Fruit fly (Drosophila melanogaster) whole organism, embryonic: Measurements from ENCODE around the gene PIG-Wb.

ENCODE experiments used
- Aef1 ChIP-seq: fragments of 200-800 bp; sonication (Bioruptor generic); IDR thresholded peaks from 3 replicates; pipeline ENCODE4 v1.3.6; 2022; ENCODE audit warnings: missing biosample characterization, missing genetic modification characterization
- Bdp1 ChIP-seq: fragments of 200-800 bp; sonication (Bioruptor generic); optimal IDR thresholded peaks from 3 replicates; lab custom pipeline; 2016; ENCODE audit warnings: missing biosample characterization, missing genetic modification characterization
- Blimp-1 ChIP-seq: fragments of 200-800 bp; sonication (Bioruptor generic); optimal IDR thresholded peaks from 3 replicates; lab custom pipeline; 2018; ENCODE audit warnings: missing biosample characterization, missing genetic modification characterization, mild to moderate bottlenecking, moderate library complexity, missing genetic modification reagents
- C15 ChIP-seq: fragments of 200-800 bp; sonication (Bioruptor generic); IDR thresholded peaks from 3 replicates; pipeline ENCODE4 v1.3.6; 2022; ENCODE audit warnings: missing biosample characterization, missing genetic modification characterization
- CG10321 ChIP-seq: fragments of 200-800 bp; sonication (Bioruptor generic); IDR thresholded peaks from 2 replicates; pipeline ENCODE4 v1.3.6; 2022; ENCODE audit warnings: missing biosample characterization, missing genetic modification characterization
- CG10543 ChIP-seq: fragments of 200-800 bp; sonication (Bioruptor generic); optimal IDR thresholded peaks from 3 replicates; lab custom pipeline; 2017; ENCODE audit warnings: missing biosample characterization, mild to moderate bottlenecking, missing genetic modification characterization, moderate library complexity
- CG11696 ChIP-seq: fragments of 200-800 bp; sonication (Bioruptor generic); IDR thresholded peaks from 2 replicates; pipeline ENCODE4 v1.3.6; 2022; ENCODE audit warnings: missing biosample characterization, missing genetic modification characterization
- CG12236 ChIP-seq: fragments of 200-800 bp; sonication (Bioruptor generic); optimal IDR thresholded peaks from 2 replicates; lab custom pipeline; 2016; ENCODE audit warnings: missing biosample characterization, missing genetic modification characterization
- CG14667 ChIP-seq: fragments of 200-800 bp; sonication (Bioruptor generic); IDR thresholded peaks from 2 replicates; pipeline ENCODE4 v1.3.6; 2022; ENCODE audit warnings: missing biosample characterization, missing genetic modification characterization
- CG15601 ChIP-seq: fragments of 200-800 bp; sonication (Bioruptor generic); optimal IDR thresholded peaks from 3 replicates; lab custom pipeline; 2019; ENCODE audit warnings: missing biosample characterization, mild to moderate bottlenecking, missing genetic modification characterization, moderate library complexity
- CG16863 ChIP-seq: fragments of 200-800 bp; sonication (Bioruptor generic); optimal IDR thresholded peaks from 3 replicates; lab custom pipeline; 2016; ENCODE audit warnings: missing biosample characterization, missing genetic modification characterization
- CG17359 ChIP-seq: fragments of 200-800 bp; sonication (Bioruptor generic); optimal IDR thresholded peaks from 3 replicates; lab custom pipeline; 2018; ENCODE audit warnings: missing biosample characterization, mild to moderate bottlenecking, missing genetic modification characterization, moderate library complexity
- CG17829 ChIP-seq: fragments of 200-800 bp; optimal IDR thresholded peaks from 2 replicates; lab custom pipeline; 2019; ENCODE audit warnings: missing biosample characterization, mild to moderate bottlenecking, missing genetic modification characterization, moderate library complexity
- CG17912 ChIP-seq: fragments of 200-800 bp; sonication (Bioruptor generic); optimal IDR thresholded peaks from 2 replicates; lab custom pipeline; 2018; ENCODE audit warnings: missing biosample characterization, mild to moderate bottlenecking, missing genetic modification characterization
- CG2889 ChIP-seq: fragments of 200-800 bp; sonication (Bioruptor generic); IDR thresholded peaks from 3 replicates; pipeline ENCODE4 v1.3.6; 2022; ENCODE audit warnings: missing biosample characterization, missing genetic modification characterization
- CG3065 ChIP-seq: fragments of 200-800 bp; sonication (Bioruptor generic); optimal IDR thresholded peaks from 2 replicates; lab custom pipeline; 2016; ENCODE audit warnings: missing biosample characterization, missing genetic modification characterization
- CG31224 ChIP-seq: fragments of 200-800 bp; sonication (Bioruptor generic); IDR thresholded peaks from 2 replicates; pipeline ENCODE4 v1.3.6; 2022; ENCODE audit warnings: missing biosample characterization, missing genetic modification characterization
- CG4328 ChIP-seq: fragments of 200-800 bp; sonication (Bioruptor generic); optimal IDR thresholded peaks from 3 replicates; lab custom pipeline; 2017; ENCODE audit warnings: missing biosample characterization, missing genetic modification reagents, missing genetic modification characterization
- CG6175 ChIP-seq: fragments of 200-800 bp; sonication (Bioruptor generic); IDR thresholded peaks from 3 replicates; pipeline ENCODE4 v1.3.6; 2022; ENCODE audit warnings: missing biosample characterization, missing genetic modification characterization
- CG6254 ChIP-seq: fragments of 200-800 bp; sonication (Bioruptor generic); optimal IDR thresholded peaks from 3 replicates; lab custom pipeline; 2017; ENCODE audit warnings: mild to moderate bottlenecking, missing biosample characterization, missing genetic modification reagents, missing genetic modification characterization
- CG6272 ChIP-seq: fragments of 200-800 bp; sonication (Bioruptor generic); IDR thresholded peaks from 2 replicates; pipeline ENCODE4 v1.3.6; 2022; ENCODE audit warnings: missing biosample characterization, missing genetic modification characterization
- CG6689 ChIP-seq: fragments of 200-800 bp; sonication (Bioruptor generic); IDR thresholded peaks from 2 replicates; pipeline ENCODE4 v1.3.6; 2022; ENCODE audit warnings: missing biosample characterization, missing genetic modification characterization
- CG6791 ChIP-seq: fragments of 200-800 bp; sonication (Bioruptor generic); IDR thresholded peaks from 3 replicates; pipeline ENCODE4 v1.3.6; 2022; ENCODE audit warnings: missing biosample characterization, missing genetic modification characterization; ENCODE audit not compliant: partially characterized antibody
- CG7372 ChIP-seq: fragments of 200-800 bp; sonication (Bioruptor generic); IDR thresholded peaks from 2 replicates; pipeline ENCODE4 v1.3.6; 2022; ENCODE audit warnings: missing biosample characterization, missing genetic modification characterization
- CG7963 ChIP-seq: fragments of 200-800 bp; sonication (Bioruptor generic); IDR thresholded peaks from 3 replicates; pipeline ENCODE4 v1.3.6; 2022; ENCODE audit warnings: missing biosample characterization, missing genetic modification characterization; ENCODE audit not compliant: partially characterized antibody
- ERR ChIP-seq: fragments of 200-800 bp; sonication (Bioruptor generic); optimal IDR thresholded peaks from 2 replicates; lab custom pipeline; 2016; ENCODE audit warnings: missing biosample characterization, missing genetic modification characterization
- Fer3 ChIP-seq: fragments of 200-800 bp; sonication (Bioruptor generic); optimal IDR thresholded peaks from 2 replicates; lab custom pipeline; 2018; ENCODE audit warnings: missing biosample characterization, mild to moderate bottlenecking, missing genetic modification characterization, moderate library complexity
- GATAe ChIP-seq: fragments of 200-800 bp; sonication (Bioruptor generic); conservative IDR thresholded peaks from 2 replicates; pipeline ENCODE4 v1.3.6; 2022; ENCODE audit warnings: missing biosample characterization, missing genetic modification characterization
- HLH54F ChIP-seq: fragments of 200-800 bp; sonication (Bioruptor generic); optimal IDR thresholded peaks from 3 replicates; lab custom pipeline; 2016; ENCODE audit warnings: missing biosample characterization, missing genetic modification characterization
- Hr3 ChIP-seq: fragments of 200-800 bp; sonication (Bioruptor generic); optimal IDR thresholded peaks from 3 replicates; lab custom pipeline; 2016; ENCODE audit warnings: missing biosample characterization, missing genetic modification characterization
- NK7.1 ChIP-seq: fragments of 200-800 bp; sonication (Bioruptor generic); optimal IDR thresholded peaks from 3 replicates; lab custom pipeline; 2016; ENCODE audit warnings: missing biosample characterization, missing genetic modification characterization
- Sox102F ChIP-seq: fragments of 200-800 bp; sonication (Bioruptor generic); optimal IDR thresholded peaks from 2 replicates; lab custom pipeline; 2018; ENCODE audit warnings: missing biosample characterization, mild to moderate bottlenecking, missing genetic modification characterization, moderate library complexity
- ash1 ChIP-seq: fragments of 200-800 bp; sonication (Bioruptor generic); optimal IDR thresholded peaks from 2 replicates; lab custom pipeline; 2018; ENCODE audit warnings: missing biosample characterization, mild to moderate bottlenecking, missing genetic modification characterization
- br ChIP-seq: fragments of >200 bp; optimal IDR thresholded peaks from 2 replicates; lab custom pipeline; 2017
- dm ChIP-seq: fragments of 200-800 bp; sonication (Bioruptor generic); optimal IDR thresholded peaks from 3 replicates; lab custom pipeline; 2016; ENCODE audit warnings: missing biosample characterization, missing genetic modification characterization
- fru ChIP-seq: fragments of >200 bp; optimal IDR thresholded peaks from 2 replicates; lab custom pipeline; 2017
- grn ChIP-seq: fragments of 200-800 bp; sonication (Bioruptor generic); optimal IDR thresholded peaks from 3 replicates; lab custom pipeline; 2017; ENCODE audit warnings: missing biosample characterization, missing genetic modification characterization
- hkb ChIP-seq, 2 experiments: fragments of 200-800 bp in 1 of 2; fragments of >200 bp in 1 of 2; sonication (Bioruptor generic) in 1 of 2; IDR thresholded peaks in 1 of 2; optimal IDR thresholded peaks in 1 of 2; 2 replicates each; pipeline versions ENCODE4 v1.3.6 to Lab custom; 2017 to 2022; ENCODE audit warnings: missing biosample characterization in 1 of 2, missing genetic modification characterization in 1 of 2
- insv ChIP-seq, 2 experiments: fragments of 200-800 bp; sonication (Bioruptor generic); optimal IDR thresholded peaks; 3 replicates each; lab custom pipeline; 2016 to 2018; ENCODE audit warnings: missing biosample characterization in 2 of 2, missing genetic modification characterization in 2 of 2
- lbe ChIP-seq: fragments of 200-800 bp; sonication (Bioruptor generic); optimal IDR thresholded peaks from 2 replicates; lab custom pipeline; 2016; ENCODE audit warnings: missing biosample characterization, mild to moderate bottlenecking, missing genetic modification characterization
- nom ChIP-seq: fragments of 200-800 bp; sonication (Bioruptor generic); optimal IDR thresholded peaks from 2 replicates; lab custom pipeline; 2017; ENCODE audit warnings: missing biosample characterization, missing genetic modification characterization, mild to moderate bottlenecking, moderate library complexity, missing genetic modification reagents
- row ChIP-seq: fragments of 200-800 bp; sonication (Bioruptor generic); IDR thresholded peaks from 3 replicates; pipeline ENCODE4 v1.3.6; 2022; ENCODE audit warnings: missing biosample characterization, missing genetic modification characterization
- sens ChIP-seq: fragments of 200-800 bp; sonication (Bioruptor generic); peaks from one replicate; lab custom pipeline; 2016; ENCODE audit warnings: missing biosample characterization, missing genetic modification characterization
- slp2 ChIP-seq: fragments of 200-800 bp; sonication (Bioruptor generic); optimal IDR thresholded peaks from 2 replicates; lab custom pipeline; 2016; ENCODE audit warnings: missing biosample characterization, missing genetic modification characterization
- sqz ChIP-seq: fragments of 200-800 bp; sonication (Bioruptor generic); optimal IDR thresholded peaks from 3 replicates; lab custom pipeline; 2018; ENCODE audit warnings: missing biosample characterization, mild to moderate bottlenecking, missing genetic modification characterization
- tap ChIP-seq: fragments of 200-800 bp; optimal IDR thresholded peaks from 3 replicates; lab custom pipeline; 2019; ENCODE audit warnings: missing biosample characterization, mild to moderate bottlenecking, missing genetic modification characterization, moderate library complexity
- ttk ChIP-seq: fragments of 200-800 bp; sonication (Bioruptor generic); IDR thresholded peaks from 2 replicates; pipeline ENCODE4 v2.1.2; 2022; ENCODE audit warnings: missing biosample characterization, missing genetic modification characterization
- yki ChIP-seq: fragments of >200 bp; optimal IDR thresholded peaks from 3 replicates; lab custom pipeline; 2018
- zen2 ChIP-seq: fragments of 200-800 bp; sonication (Bioruptor generic); IDR thresholded peaks from 3 replicates; pipeline ENCODE4 v1.3.6; 2022; ENCODE audit warnings: missing biosample characterization, missing genetic modification characterization; ENCODE audit not compliant: partially characterized antibody

Gene PIG-Wb

DNA sequence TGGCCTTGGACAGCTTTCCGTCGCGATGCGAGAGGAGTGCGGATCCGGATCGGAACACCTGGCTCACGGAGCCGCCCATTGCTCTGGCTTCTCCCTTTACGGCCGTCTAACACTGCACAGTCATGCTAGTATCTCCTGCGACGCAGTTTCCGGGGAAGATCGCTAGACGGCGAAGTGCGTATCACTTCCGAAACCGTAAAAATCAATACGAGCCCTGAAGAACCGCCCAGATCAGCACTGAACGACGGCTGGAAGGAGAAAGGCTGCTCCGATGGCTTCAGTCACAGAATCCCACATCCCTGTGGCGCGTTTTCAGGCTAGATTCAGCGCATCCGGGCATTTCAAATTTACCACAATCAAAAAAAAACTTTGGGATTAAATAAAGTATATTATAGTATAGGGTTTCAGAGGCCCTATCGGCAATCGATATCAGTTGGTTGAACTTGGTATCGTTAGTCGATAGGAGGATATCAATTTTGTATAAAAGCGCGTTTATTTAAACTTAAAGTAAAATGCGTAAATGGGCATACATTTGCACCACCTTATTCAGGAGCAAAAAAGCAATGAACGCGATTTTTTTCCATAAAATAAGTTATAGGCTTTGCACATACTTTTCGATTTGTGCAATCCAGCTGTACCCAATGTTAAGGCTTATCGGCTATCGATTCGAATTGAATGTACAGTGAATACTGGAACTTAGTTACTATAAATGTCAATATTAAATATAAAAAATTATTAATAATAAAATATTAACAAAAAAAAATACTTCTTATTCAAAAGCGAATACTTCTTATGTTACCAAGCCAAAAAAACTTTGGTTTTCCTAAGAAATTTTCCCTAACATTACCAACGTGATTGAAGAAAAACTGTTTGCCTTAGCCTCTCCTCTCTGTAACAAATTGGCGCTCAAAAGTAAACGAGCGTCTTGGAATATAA lies 37.1 kb upstream of the PIG-Wb start, which contains the start of the genes CG13933 and PolD2 (continued):
- TF ChIP-seq ttk (GFP tag; lab: Robert Waterston, UW) (peak; percentile 97), CG14667 (GFP tag; lab: Robert Waterston, UW) (peak; percentile 91), zen2 (GFP tag; lab: Robert Waterston, UW) (peak; percentile 75; the same call in 2 of the 3 replicates), CG6254 (GFP tag; lab: Kevin White, UChicago) (peak; percentile 45), Bdp1 (GFP tag; lab: Kevin White, UChicago) (peak; percentile 63), C15 (GFP tag; lab: Robert Waterston, UW) (peak; percentile 81; the same call in 1 of the 3 replicates), br (lab: Kevin White, UChicago) (no peak), CG17912 (GFP tag; lab: Kevin White, UChicago) (peak; percentile 85), dm (GFP tag; lab: Kevin White, UChicago) (peak; percentile 58), ERR (GFP tag; lab: Kevin White, UChicago) (peak; percentile 81), Blimp-1 (no peak), CG31224 (GFP tag; lab: Robert Waterston, UW) (peak; percentile 91), CG6272 (GFP tag; lab: Robert Waterston, UW) (peak; percentile 92), CG10543 (peak; percentile 90), CG4328 (GFP tag; lab: Kevin White, UChicago) (peak; percentile 20), hkb (optimal IDR thresholded peaks at IDR 0.05; lab: Kevin White, UChicago) (no peak), hkb (GFP tag; IDR thresholded peaks at IDR 0.05; lab: Robert Waterston, UW) (peak; percentile 98), Hr3 (GFP tag; lab: Kevin White, UChicago) (peak; percentile 99), GATAe (GFP tag; lab: Robert Waterston, UW) (peak; percentile 90), CG6175 (GFP tag; lab: Robert Waterston, UW) (peak; percentile 59; the same call in 2 of the 3 replicates), yki (lab: Kevin White, UChicago) (no peak), Aef1 (GFP tag; lab: Robert Waterston, UW) (peak; percentile 98), CG6791 (GFP tag; lab: Robert Waterston, UW) (peak; percentile 83), HLH54F (GFP tag; lab: Kevin White, UChicago) (peak; percentile 76), slp2 (GFP tag; lab: Kevin White, UChicago) (peak; percentile 81), ash1 (GFP tag; lab: Kevin White, UChicago) (no peak), CG16863 (GFP tag; lab: Kevin White, UChicago) (peak; percentile 83), CG15601 (peak; percentile 97), CG7963 (GFP tag; lab: Robert Waterston, UW) (peak; percentile 81), CG2889 (GFP tag; lab: Robert Waterston, UW) (peak; percentile 97), CG12236 (GFP tag; lab: Kevin White, UChicago) (peak; percentile 34), tap (tag; lab: Kevin White, UChicago) (no peak), sens (peak; percentile 94), grn (GFP tag; lab: Kevin White, UChicago) (no peak), CG3065 (GFP tag; lab: Kevin White, UChicago) (no peak), CG17829 (tag; lab: Kevin White, UChicago) (peak; percentile 97), Sox102F (GFP tag; lab: Kevin White, UChicago) (peak; percentile 99), Fer3 (peak; percentile 89), row (GFP tag; lab: Robert Waterston, UW) (peak; percentile 100), sqz (GFP tag; lab: Kevin White, UChicago) (no peak), NK7.1 (GFP tag; lab: Kevin White, UChicago) (no peak), nom (GFP tag; lab: Kevin White, UChicago) (no peak), CG6689 (GFP tag; lab: Robert Waterston, UW) (peak; percentile 94), CG11696 (GFP tag; lab: Robert Waterston, UW) (peak; percentile 75), CG17359 (tag; lab: Kevin White, UChicago) (peak; percentile 91), CG10321 (GFP tag; lab: Robert Waterston, UW) (peak; percentile 85), insv (GFP tag; optimal IDR thresholded peaks at IDR 0.05; lab: Kevin White, UChicago) (peak in 1 of 2 experiments; percentile 67), fru (lab: Kevin White, UChicago) (no peak), lbe (GFP tag; lab: Kevin White, UChicago) (no peak), CG7372 (GFP tag; lab: Robert Waterston, UW) (peak; percentile 93)
